Worm (Caenorhabditis elegans) whole organism, dauer: ENCODE results near the gene Y37D8A.26.

Experiments used
- unc-62 ChIP-seq: sonication (generic microtip); optimal IDR thresholded peaks from 2 replicates; lab custom pipeline; 2017; ENCODE audit warnings: missing biosample characterization, missing genetic modification reagents, missing genetic modification characterization

Gene Y37D8A.26

ce11 chrIII:12818050-12818738, 38.3 kb downstream of the Y37D8A.26 start, which contains the start of gene arx-5:
Gene arx-5 (minus strand): TSS chrIII:12818100.
- TF ChIP-seq unc-62: no peak

ce11 chrIII:12813193-12813592, 43.3 kb downstream of the Y37D8A.26 start, which contains the start of gene BE10.4:
Gene BE10.4 (plus strand): TSS chrIII:12813493.
- TF ChIP-seq unc-62: no peak

ce11 chrIII:12807726-12808125, 48.8 kb downstream of the Y37D8A.26 start, which contains the start of gene BE10.3:
Gene BE10.3 (plus strand): TSS chrIII:12808026.
- no peak for TF ChIP-seq unc-62

DNA sequence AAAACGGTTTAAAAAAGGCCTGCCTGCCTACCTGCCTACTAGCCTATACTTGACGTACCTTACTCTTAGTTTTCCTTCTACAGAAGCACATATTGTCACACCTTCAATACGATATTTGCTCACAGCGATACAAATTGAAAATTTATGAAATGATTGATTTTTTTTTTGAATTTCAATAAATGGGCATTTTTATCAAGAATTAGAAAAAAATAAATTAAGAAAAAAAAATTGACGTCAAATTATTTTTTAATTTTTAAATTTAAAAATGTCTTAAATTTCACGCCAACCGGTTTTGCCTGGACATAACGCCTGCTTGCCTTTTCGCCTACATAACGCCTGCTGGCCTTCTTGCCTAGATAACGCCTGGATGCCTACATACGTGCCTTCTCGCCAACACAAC, 49.8 kb downstream of the Y37D8A.26 start, which contains the start of gene BE10.5:
TSS of gene BE10.5 (minus strand) at position 101 of the 400 bp plus-strand sequence.
- no peak for TF ChIP-seq unc-62
